Worm (Caenorhabditis elegans) whole organism, late embryonic: ENCODE measurements around the gene M151.2.

ENCODE experiments used
- ceh-24 ChIP-seq: sonication (generic microtip); optimal IDR thresholded peaks from 2 replicates; lab custom pipeline; 2016; ENCODE audit warnings: mild to moderate bottlenecking, missing genetic modification characterization, missing compliant biosample characterization
- ets-4 ChIP-seq: sonication (generic microtip); optimal IDR thresholded peaks from 2 replicates; lab custom pipeline; 2016; ENCODE audit warnings: missing genetic modification characterization, missing compliant biosample characterization
- fkh-10 ChIP-seq: fragments of 150-350 bp; optimal IDR thresholded peaks from 2 replicates; lab custom pipeline; 2014; ENCODE audit warnings: missing biosample characterization, missing genetic modification reagents, missing genetic modification characterization
- pag-3 ChIP-seq: sonication (generic microtip); optimal IDR thresholded peaks from 2 replicates; lab custom pipeline; 2016; ENCODE audit warnings: missing compliant biosample characterization, missing genetic modification characterization, borderline replicate concordance

- TF ChIP-seq ets-4 (tag; lab: Kevin White, UChicago) (no peak), pag-3 (tag; lab: Kevin White, UChicago) (no peak), ceh-24 (tag; lab: Kevin White, UChicago) (no peak), fkh-10 (GFP tag; lab: Kevin White, UChicago) (no peak)
Observed at ce11 chrII:3583402-3583801, 47.5 kb upstream of the M151.2 start, which contains the start of gene srh-60.
